Worm (Caenorhabditis elegans): ENCODE results near the gene rml-1.

DNA sequence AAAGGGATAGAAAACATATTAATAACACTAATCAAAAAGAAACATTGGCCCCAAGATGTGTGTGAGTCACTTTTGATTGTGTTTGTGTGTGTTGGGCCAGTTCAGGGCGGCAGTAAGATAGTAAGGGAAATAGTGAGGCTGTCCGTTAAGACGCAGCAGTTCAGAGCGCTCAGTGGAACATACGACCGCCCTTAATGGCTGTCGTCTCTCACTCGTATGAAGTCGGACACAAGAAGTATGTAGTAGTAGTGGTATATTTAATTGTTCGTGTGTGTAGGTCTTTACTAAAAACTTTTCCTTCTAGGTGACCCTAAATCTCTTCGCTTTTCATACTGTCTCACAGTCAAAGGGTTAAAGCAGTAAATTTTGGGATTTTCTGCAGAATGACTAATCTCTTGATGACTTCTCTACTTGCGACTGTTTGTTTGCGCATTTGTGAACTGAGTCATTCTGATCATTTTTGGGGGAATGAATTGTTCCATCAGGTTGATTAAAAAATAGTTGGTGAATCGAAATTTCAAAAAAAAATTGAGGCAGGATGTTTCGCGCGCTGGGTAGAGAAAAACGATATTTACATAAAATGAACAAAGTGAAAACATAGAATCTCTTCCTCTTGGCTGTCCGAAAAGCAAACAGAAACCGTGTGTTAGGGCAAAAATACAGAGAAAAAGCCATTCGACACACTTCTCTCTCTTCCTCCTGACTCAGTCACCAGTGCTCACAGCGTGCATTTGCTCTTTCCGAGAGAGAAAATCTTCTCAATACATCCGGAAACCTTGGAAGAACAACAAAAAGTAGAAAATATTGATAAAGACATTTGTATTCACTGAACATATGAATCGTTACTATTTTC is 4.4 kb downstream of the rml-1 start:
- no peak for TF ChIP-seq skn-1 (tag; optimal IDR thresholded peaks at IDR 0.05)
- no peak for TF ChIP-seq nhr-111 (GFP tag; optimal IDR thresholded peaks at IDR 0.05)
- no peak for TF ChIP-seq ceh-82 (tag; optimal IDR thresholded peaks at IDR 0.05)
- 0 out of 2 replicates have a peak, but pooled peaks have one; percentile 36 for TF ChIP-seq mdt-29 (GFP tag; IDR thresholded peaks at IDR 0.05)
- TF ChIP-seq nhr-77 (tag; optimal IDR thresholded peaks at IDR 0.05) = no peak
- peak; percentile 45 for TF ChIP-seq mep-1 (tag; optimal IDR thresholded peaks at IDR 0.05)
- TF ChIP-seq nhr-11 (tag; optimal IDR thresholded peaks at IDR 0.05) = no peak
- TF ChIP-seq ztf-11 (tag; optimal IDR thresholded peaks at IDR 0.05) = no peak
- TF ChIP-seq F26F4.8 (GFP tag; conservative IDR thresholded peaks at IDR 0.05) = no peak
- TF ChIP-seq ctbp-1 (GFP tag; IDR thresholded peaks at IDR 0.05) = 0 out of 2 replicates have a peak, but pooled peaks have one; percentile 18
- peak; percentile 87 for TF ChIP-seq ama-1 (optimal IDR thresholded peaks at IDR 0.05)
- TF ChIP-seq hmg-1.1 (GFP tag; IDR thresholded peaks at IDR 0.05) = peak; percentile 34; the same call in 1 of the 2 replicates
- peak; percentile 42 for TF ChIP-seq hlh-30 (tag; optimal IDR thresholded peaks at IDR 0.05; ENCODE audit: insufficient read depth)
